Fruit fly (Drosophila melanogaster) whole organism, prepupa: ENCODE results near the gene CG42269.

Experiments used
- CG10669 ChIP-seq: fragments of 200-800 bp; sonication (Bioruptor generic); optimal IDR thresholded peaks from 3 replicates; lab custom pipeline; 2018; ENCODE audit warnings: missing biosample characterization, mild to moderate bottlenecking, missing genetic modification characterization, moderate library complexity
- CG11294 ChIP-seq: fragments of 200-800 bp; sonication (Bioruptor generic); IDR thresholded peaks from 2 replicates; pipeline ENCODE4 v1.3.6; 2022; ENCODE audit warnings: missing biosample characterization, missing genetic modification characterization
- CG11762 ChIP-seq: fragments of 200-800 bp; sonication (Bioruptor generic); optimal IDR thresholded peaks from 3 replicates; lab custom pipeline; 2016; ENCODE audit warnings: missing biosample characterization, missing genetic modification characterization; ENCODE audit not compliant: insufficient read depth
- CG11902 ChIP-seq: fragments of 200-800 bp; sonication (Bioruptor generic); optimal IDR thresholded peaks from 3 replicates; lab custom pipeline; 2016; ENCODE audit warnings: missing biosample characterization, missing genetic modification characterization
- CG15336 ChIP-seq: fragments of 200-800 bp; sonication (Bioruptor generic); IDR thresholded peaks from 2 replicates; pipeline ENCODE4 v1.3.6; 2022; ENCODE audit warnings: missing biosample characterization, missing genetic modification characterization
- CG1621 ChIP-seq: fragments of 200-800 bp; sonication (Bioruptor generic); optimal IDR thresholded peaks from 3 replicates; lab custom pipeline; 2018; ENCODE audit warnings: missing biosample characterization, mild to moderate bottlenecking, missing genetic modification characterization
- CG16779 ChIP-seq: fragments of 200-800 bp; sonication (Bioruptor generic); optimal IDR thresholded peaks from 3 replicates; lab custom pipeline; 2017; ENCODE audit warnings: missing biosample characterization, mild to moderate bottlenecking, missing genetic modification characterization
- CG3032 ChIP-seq: fragments of 200-800 bp; optimal IDR thresholded peaks from 2 replicates; lab custom pipeline; 2019; ENCODE audit warnings: missing biosample characterization, mild to moderate bottlenecking, missing genetic modification characterization, moderate library complexity
- CG31627 ChIP-seq: fragments of 200-800 bp; sonication (Bioruptor generic); optimal IDR thresholded peaks from 3 replicates; lab custom pipeline; 2016; ENCODE audit warnings: missing biosample characterization, missing genetic modification characterization
- CG34406 ChIP-seq: fragments of 200-800 bp; sonication (Bioruptor generic); optimal IDR thresholded peaks from 3 replicates; lab custom pipeline; 2016; ENCODE audit warnings: missing biosample characterization, missing genetic modification characterization
- CG3919 ChIP-seq: fragments of 200-800 bp; sonication (Bioruptor generic); optimal IDR thresholded peaks from 3 replicates; lab custom pipeline; 2016; ENCODE audit warnings: missing biosample characterization, missing genetic modification characterization
- CG6276 ChIP-seq: fragments of 200-800 bp; sonication (Bioruptor generic); optimal IDR thresholded peaks from 2 replicates; lab custom pipeline; 2017; ENCODE audit warnings: missing biosample characterization, mild to moderate bottlenecking, missing genetic modification characterization
- CG6792 ChIP-seq: fragments of 200-800 bp; sonication (Bioruptor generic); optimal IDR thresholded peaks from 3 replicates; lab custom pipeline; 2016; ENCODE audit warnings: missing biosample characterization, missing genetic modification characterization
- CG6854 ChIP-seq: fragments of 200-800 bp; sonication (Bioruptor generic); optimal IDR thresholded peaks from 2 replicates; lab custom pipeline; 2017; ENCODE audit warnings: missing biosample characterization, mild to moderate bottlenecking, missing genetic modification characterization
- CG7368 ChIP-seq: fragments of 200-800 bp; sonication (Bioruptor generic); optimal IDR thresholded peaks from 3 replicates; lab custom pipeline; 2016; ENCODE audit warnings: missing biosample characterization, missing genetic modification characterization
- CG8119 ChIP-seq: fragments of 200-800 bp; sonication (Bioruptor generic); IDR thresholded peaks from 3 replicates; pipeline ENCODE4 v1.3.6; 2022; ENCODE audit warnings: missing biosample characterization, missing genetic modification characterization
- CG8632 ChIP-seq: fragments of 200-800 bp; sonication (Bioruptor generic); optimal IDR thresholded peaks from 3 replicates; lab custom pipeline; 2016; ENCODE audit warnings: missing biosample characterization, missing genetic modification characterization
- Eip78C ChIP-seq: fragments of 200-800 bp; sonication (Bioruptor generic); peaks from one replicate; lab custom pipeline; 2016; ENCODE audit warnings: missing biosample characterization, missing genetic modification characterization
- Eip93F ChIP-seq: fragments of 200-800 bp; sonication (Bioruptor generic); optimal IDR thresholded peaks from 2 replicates; lab custom pipeline; 2016; ENCODE audit warnings: missing biosample characterization, mild to moderate bottlenecking, missing genetic modification characterization
- Ets96B ChIP-seq: fragments of 200-800 bp; optimal IDR thresholded peaks from 2 replicates; lab custom pipeline; 2019; ENCODE audit warnings: missing biosample characterization, mild to moderate bottlenecking, missing genetic modification characterization, moderate library complexity
- Gug ChIP-seq: fragments of 200-800 bp; sonication (Bioruptor generic); IDR thresholded peaks from 2 replicates; pipeline ENCODE4 v1.3.6; 2022; ENCODE audit warnings: missing biosample characterization, missing genetic modification characterization
- Hr38 ChIP-seq: sonication (Bioruptor generic); optimal IDR thresholded peaks from 2 replicates; lab custom pipeline; 2016; ENCODE audit warnings: missing biosample characterization, missing genetic modification characterization
- Hr39 ChIP-seq: fragments of 200-800 bp; sonication (Bioruptor generic); optimal IDR thresholded peaks from 2 replicates; lab custom pipeline; 2016; ENCODE audit warnings: missing biosample characterization, missing genetic modification characterization
- Hr4 ChIP-seq: fragments of 200-800 bp; sonication (Bioruptor generic); optimal IDR thresholded peaks from 3 replicates; lab custom pipeline; 2016; ENCODE audit warnings: missing biosample characterization, missing genetic modification characterization
- Lpt ChIP-seq: fragments of 200-800 bp; sonication (Bioruptor generic); optimal IDR thresholded peaks from 3 replicates; lab custom pipeline; 2016; ENCODE audit warnings: missing biosample characterization, missing genetic modification characterization
- Met ChIP-seq: fragments of 200-800 bp; sonication (Bioruptor generic); optimal IDR thresholded peaks from 3 replicates; lab custom pipeline; 2016; ENCODE audit warnings: missing biosample characterization, missing genetic modification characterization
- OdsH ChIP-seq: fragments of 200-800 bp; sonication (Bioruptor generic); optimal IDR thresholded peaks from 3 replicates; lab custom pipeline; 2016; ENCODE audit warnings: missing biosample characterization, missing genetic modification characterization
- Smox ChIP-seq: fragments of 200-800 bp; sonication (Bioruptor generic); optimal IDR thresholded peaks from 3 replicates; lab custom pipeline; 2016; ENCODE audit warnings: missing biosample characterization, missing genetic modification characterization
- Sox102F ChIP-seq: fragments of 200-800 bp; sonication (Bioruptor generic); optimal IDR thresholded peaks from 2 replicates; lab custom pipeline; 2016; ENCODE audit warnings: missing biosample characterization, mild to moderate bottlenecking, missing genetic modification characterization
- Sox14 ChIP-seq: fragments of 200-800 bp; sonication (Bioruptor generic); optimal IDR thresholded peaks from 3 replicates; lab custom pipeline; 2016; ENCODE audit warnings: missing biosample characterization, missing genetic modification characterization
- acj6 ChIP-seq: fragments of 200-800 bp; sonication (Bioruptor generic); optimal IDR thresholded peaks from 3 replicates; lab custom pipeline; 2016; ENCODE audit warnings: missing biosample characterization, missing genetic modification characterization
- dsx ChIP-seq: fragments of 200-800 bp; optimal IDR thresholded peaks from 3 replicates; lab custom pipeline; 2019; ENCODE audit warnings: missing biosample characterization, mild to moderate bottlenecking, missing genetic modification characterization, moderate library complexity; ENCODE audit not compliant: poor library complexity, severe bottlenecking
- esn ChIP-seq: fragments of 200-800 bp; sonication (Bioruptor generic); optimal IDR thresholded peaks from 2 replicates; lab custom pipeline; 2016; ENCODE audit warnings: missing biosample characterization, mild to moderate bottlenecking, missing genetic modification characterization, moderate library complexity
- fd59A ChIP-seq: fragments of 200-800 bp; sonication (Bioruptor generic); optimal IDR thresholded peaks from 2 replicates; lab custom pipeline; 2017; ENCODE audit warnings: missing biosample characterization, mild to moderate bottlenecking, missing genetic modification characterization, missing genetic modification reagents
- fd85E ChIP-seq: fragments of 200-800 bp; sonication (Bioruptor generic); optimal IDR thresholded peaks from 3 replicates; lab custom pipeline; 2016; ENCODE audit warnings: missing biosample characterization, missing genetic modification characterization
- fkh ChIP-seq: fragments of 200-800 bp; sonication (Bioruptor generic); optimal IDR thresholded peaks from 3 replicates; lab custom pipeline; 2017; ENCODE audit warnings: missing biosample characterization, mild to moderate bottlenecking, missing genetic modification characterization, moderate library complexity
- pdm3 ChIP-seq: fragments of 200-800 bp; sonication (Bioruptor generic); optimal IDR thresholded peaks from 3 replicates; lab custom pipeline; 2016; ENCODE audit warnings: missing biosample characterization, missing genetic modification characterization
- salr ChIP-seq, 2 experiments: fragments of 200-800 bp; sonication (Bioruptor generic); optimal IDR thresholded peaks; 3 replicates each; lab custom pipeline; 2016 to 2018; ENCODE audit warnings: missing biosample characterization in 2 of 2, missing genetic modification characterization in 2 of 2, mild to moderate bottlenecking in 1 of 2
- spab ChIP-seq: fragments of 200-800 bp; sonication (Bioruptor generic); optimal IDR thresholded peaks from 2 replicates; lab custom pipeline; 2017; ENCODE audit warnings: missing biosample characterization, mild to moderate bottlenecking, missing genetic modification characterization, missing genetic modification reagents
- svp ChIP-seq: fragments of 200-800 bp; sonication (Bioruptor generic); peaks from one replicate; lab custom pipeline; 2016; ENCODE audit warnings: missing biosample characterization, missing genetic modification characterization
- topi ChIP-seq: fragments of 200-800 bp; sonication (Bioruptor generic); optimal IDR thresholded peaks from 3 replicates; lab custom pipeline; 2016; ENCODE audit warnings: missing biosample characterization, missing genetic modification characterization
- vri ChIP-seq: fragments of 200-800 bp; sonication (Bioruptor generic); optimal IDR thresholded peaks from 3 replicates; lab custom pipeline; 2016; ENCODE audit warnings: missing biosample characterization, mild to moderate bottlenecking, missing genetic modification characterization

The CG42269 gene

DNA sequence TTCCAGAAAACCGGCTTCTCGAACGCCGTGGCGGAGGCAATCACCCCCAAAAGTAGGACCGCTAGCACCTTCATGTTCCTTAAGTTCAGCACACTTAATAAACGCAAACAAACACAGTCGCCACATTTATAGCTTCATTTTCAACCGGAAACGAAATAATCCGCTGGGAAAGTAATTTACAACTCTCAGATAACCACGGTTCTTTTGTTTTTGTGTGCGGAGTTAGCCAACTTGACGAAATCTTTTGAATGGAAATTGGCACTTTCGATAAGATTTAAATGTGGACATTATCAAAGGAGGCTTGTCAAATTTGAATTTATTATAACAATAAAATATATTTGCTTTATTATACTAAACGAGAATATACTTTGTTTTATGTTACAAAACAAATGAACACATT is 11.8 kb upstream of the CG42269 start, which contains the start of gene Jon65Ai:
Jon65Ai (minus strand) TSS at position 101 of the 400 bp plus-strand sequence.
- no peak for TF ChIP-seq svp (GFP tag; lab: Kevin White, UChicago)
- TF ChIP-seq CG34406 (GFP tag; lab: Kevin White, UChicago) = no peak
- no peak for TF ChIP-seq fkh (GFP tag; lab: Kevin White, UChicago)
- no peak for TF ChIP-seq CG3032 (tag; lab: Kevin White, UChicago)
- TF ChIP-seq Sox14 (GFP tag; lab: Kevin White, UChicago) = no peak
- no peak for TF ChIP-seq CG16779
- no peak for TF ChIP-seq vri
- no peak for TF ChIP-seq dsx
- TF ChIP-seq CG15336 (GFP tag; lab: Robert Waterston, UW) = no peak
- no peak for TF ChIP-seq Met
- TF ChIP-seq CG6276 = no peak
- TF ChIP-seq Sox102F (GFP tag; lab: Kevin White, UChicago) = no peak
- no peak for TF ChIP-seq fd59A (GFP tag; lab: Kevin White, UChicago)
- TF ChIP-seq, all 60 proteins: peak for 0

DNA sequence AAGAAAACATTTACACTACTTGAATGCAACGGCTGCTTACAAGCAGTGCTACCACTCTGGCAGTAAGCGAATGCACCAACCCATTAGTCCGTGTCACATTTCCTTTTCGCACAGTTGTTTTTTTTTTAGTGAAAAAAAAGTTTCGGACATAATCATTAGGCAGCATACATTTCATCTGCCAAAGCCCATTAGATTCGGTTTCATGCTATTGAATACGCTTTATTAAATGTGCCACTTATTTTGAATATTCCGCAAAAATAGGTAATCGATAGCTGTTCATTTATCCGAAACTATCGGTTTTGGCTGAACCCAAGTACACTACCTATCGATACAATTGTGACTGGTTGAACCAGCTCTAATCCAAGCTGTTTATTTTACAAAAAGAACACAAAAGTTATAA is 11.3 kb upstream of the CG42269 start, which contains the start of gene tant:
tant (plus strand) TSS at position 334 of the 400 bp plus-strand sequence.
- TF ChIP-seq fkh (GFP tag; lab: Kevin White, UChicago) (peak; percentile 88), CG6854 (GFP tag; lab: Kevin White, UChicago) (no peak), Smox (GFP tag; lab: Kevin White, UChicago) (no peak), esn (GFP tag; lab: Kevin White, UChicago) (peak; percentile 25), svp (GFP tag; lab: Kevin White, UChicago) (peak; percentile 34), CG31627 (GFP tag; lab: Kevin White, UChicago) (peak; percentile 9), CG16779 (no peak), Hr38 (GFP tag; lab: Kevin White, UChicago) (no peak), Sox14 (GFP tag; lab: Kevin White, UChicago) (peak; percentile 42)

DNA sequence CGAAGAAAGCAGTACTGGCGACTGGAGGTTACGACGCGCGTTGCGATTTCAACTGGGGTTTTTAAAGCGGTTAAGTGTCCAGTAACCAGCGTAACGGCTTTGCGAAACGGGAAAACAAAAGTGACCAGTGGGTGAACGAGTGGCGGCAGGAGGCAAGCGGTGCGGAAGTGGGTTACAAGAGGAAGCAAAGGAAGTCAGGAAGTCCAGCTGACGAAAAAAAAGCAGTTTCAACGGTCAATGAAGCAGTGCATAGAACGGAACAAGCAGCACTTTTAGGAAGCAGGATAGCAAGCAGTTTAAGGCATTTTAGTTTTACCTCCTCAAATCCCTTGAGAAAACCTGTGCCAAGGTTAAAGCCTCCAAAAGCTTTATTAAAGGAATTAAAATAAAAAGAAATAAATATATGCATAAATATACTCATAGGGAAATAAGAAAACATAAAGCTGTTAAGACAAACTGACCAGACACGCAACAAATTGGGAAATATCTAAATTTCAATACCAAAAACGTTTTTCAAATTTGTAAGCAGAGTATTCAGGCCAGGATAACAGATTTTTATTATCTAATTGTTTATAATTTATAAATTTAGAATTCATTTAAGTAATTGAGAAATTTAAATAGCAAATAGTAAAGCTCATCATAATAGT is 6.9 kb upstream of the CG42269 start, which contains the start of gene CG6592:
CG6592 (plus strand) TSS at position 597 of the 647 bp plus-strand sequence.
- TF ChIP-seq Ets96B (tag; lab: Kevin White, UChicago) = no peak
- TF ChIP-seq vri = no peak
- no peak for TF ChIP-seq dsx
- no peak for TF ChIP-seq CG6276
- no peak for TF ChIP-seq svp (GFP tag; lab: Kevin White, UChicago)
- peak; percentile 20 for TF ChIP-seq CG10669 (GFP tag; lab: Kevin White, UChicago)
- TF ChIP-seq CG31627 (GFP tag; lab: Kevin White, UChicago) = peak; percentile 20
- no peak for TF ChIP-seq Smox (GFP tag; lab: Kevin White, UChicago)
- TF ChIP-seq Met = peak; percentile 12
- TF ChIP-seq CG11762 (GFP tag; lab: Kevin White, UChicago) = no peak
- TF ChIP-seq CG6792 = no peak
- TF ChIP-seq CG7368 (GFP tag; lab: Kevin White, UChicago) = no peak
- peak; percentile 23 for TF ChIP-seq esn (GFP tag; lab: Kevin White, UChicago)
- TF ChIP-seq OdsH (GFP tag; lab: Kevin White, UChicago) = peak; percentile 9
- TF ChIP-seq CG11902 (GFP tag; lab: Kevin White, UChicago) = no peak
- peak in 1 of 2 experiments; percentile 46 for TF ChIP-seq salr (GFP tag; optimal IDR thresholded peaks at IDR 0.05; lab: Kevin White, UChicago)
- TF ChIP-seq CG34406 (GFP tag; lab: Kevin White, UChicago) = no peak
- no peak for TF ChIP-seq Sox102F (GFP tag; lab: Kevin White, UChicago)
- no peak for TF ChIP-seq Sox14 (GFP tag; lab: Kevin White, UChicago)
- peak; percentile 20 for TF ChIP-seq acj6
- TF ChIP-seq Hr4 (GFP tag; lab: Kevin White, UChicago) = no peak
- TF ChIP-seq Eip78C = peak; percentile 68
- no peak for TF ChIP-seq Eip93F
- peak; percentile 34 for TF ChIP-seq CG1621 (tag; lab: Kevin White, UChicago)
- TF ChIP-seq CG8119 (GFP tag; lab: Robert Waterston, UW) = no peak
- TF ChIP-seq fd59A (GFP tag; lab: Kevin White, UChicago) = peak; percentile 20
- no peak for TF ChIP-seq CG8632
- no peak for TF ChIP-seq CG16779
- no peak for TF ChIP-seq CG15336 (GFP tag; lab: Robert Waterston, UW)
- no peak for TF ChIP-seq CG6854 (GFP tag; lab: Kevin White, UChicago)
- no peak for TF ChIP-seq Lpt (GFP tag; lab: Kevin White, UChicago)
- no peak for TF ChIP-seq spab (GFP tag; lab: Kevin White, UChicago)
- peak; percentile 5 for TF ChIP-seq pdm3 (GFP tag; lab: Kevin White, UChicago)
- no peak for TF ChIP-seq Gug (GFP tag; lab: Robert Waterston, UW)
- peak; percentile 21 for TF ChIP-seq Hr39 (GFP tag; lab: Kevin White, UChicago)
- no peak for TF ChIP-seq CG11294 (GFP tag; lab: Robert Waterston, UW)
- TF ChIP-seq CG3919 (GFP tag; lab: Kevin White, UChicago) = peak; percentile 21
- TF ChIP-seq topi (GFP tag; lab: Kevin White, UChicago) = peak; percentile 10
- no peak for TF ChIP-seq fd85E (GFP tag; lab: Kevin White, UChicago)
